Worm (Caenorhabditis elegans) whole organism, L4 larva: ENCODE data around the gene T24C2.5.

Source experiments
- F10B5.3 ChIP-seq: sonication (generic microtip); optimal IDR thresholded peaks from 2 replicates; lab custom pipeline; 2016; ENCODE audit warnings: mild to moderate bottlenecking, missing genetic modification characterization, missing compliant biosample characterization
- F26F4.8 ChIP-seq: fragments of 200-800 bp; sonication (Bioruptor generic); conservative IDR thresholded peaks from 2 replicates; pipeline ENCODE4 v1.3.6; 2022; ENCODE audit warnings: missing genetic modification characterization, missing compliant biosample characterization
- F44E2.7 ChIP-seq: fragments of 200-800 bp; sonication (Bioruptor generic); IDR thresholded peaks from 2 replicates; pipeline ENCODE4 v2.1.2; 2022; ENCODE audit warnings: missing genetic modification characterization, missing compliant biosample characterization
- F49E8.2 ChIP-seq: sonication (generic microtip); optimal IDR thresholded peaks from 2 replicates; lab custom pipeline; 2016; ENCODE audit warnings: missing compliant biosample characterization, mild to moderate bottlenecking, missing genetic modification characterization, borderline replicate concordance
- Y75B8A.6 ChIP-seq: fragments of 200-800 bp; sonication (Bioruptor generic); IDR thresholded peaks from 2 replicates; pipeline ENCODE4 v1.3.6; 2022; ENCODE audit warnings: missing genetic modification reagents, missing genetic modification characterization, missing compliant biosample characterization
- ZK546.5 ChIP-seq, 2 experiments: sonication (generic microtip); optimal IDR thresholded peaks; 2 replicates each; lab custom pipeline; 2017; ENCODE audit warnings: missing biosample characterization in 2 of 2, missing genetic modification characterization in 2 of 2
- ama-1 ChIP-seq: fragments of 150-350 bp; optimal IDR thresholded peaks from 2 replicates; lab custom pipeline; 2014; ENCODE audit warnings: inconsistent platforms, mixed read lengths
- attf-4 ChIP-seq: sonication (generic microtip); optimal IDR thresholded peaks from 3 replicates; lab custom pipeline; 2017; ENCODE audit warnings: missing biosample characterization, missing genetic modification characterization
- ceh-20 ChIP-seq: fragments of 200-800 bp; sonication (Bioruptor generic); IDR thresholded peaks from 2 replicates; pipeline ENCODE4 v1.3.6; 2022; ENCODE audit warnings: missing genetic modification reagents, missing genetic modification characterization, missing compliant biosample characterization
- ceh-62 ChIP-seq: sonication (generic microtip); optimal IDR thresholded peaks from 2 replicates; lab custom pipeline; 2017; ENCODE audit warnings: missing biosample characterization, missing genetic modification characterization
- cey-2 ChIP-seq: sonication (generic microtip); optimal IDR thresholded peaks from 3 replicates; lab custom pipeline; 2017; ENCODE audit warnings: missing genetic modification characterization, mild to moderate bottlenecking, missing compliant biosample characterization, antibody characterized with exemption, borderline replicate concordance; ENCODE audit not compliant: insufficient read depth
- ctbp-1 ChIP-seq: fragments of 200-800 bp; sonication (Bioruptor generic); IDR thresholded peaks from 2 replicates; pipeline ENCODE4 v1.3.6; 2022; ENCODE audit warnings: missing genetic modification reagents, missing genetic modification characterization, missing compliant biosample characterization
- daf-16 ChIP-seq, 3 experiments: sonication (generic microtip); optimal IDR thresholded peaks; 2 replicates each; lab custom pipeline; 2016 to 2017; ENCODE audit warnings: missing genetic modification characterization in 3 of 3, missing genetic modification reagents in 3 of 3, mild to moderate bottlenecking in 2 of 3, missing compliant biosample characterization in 2 of 3, missing biosample characterization in 1 of 3, moderate library complexity in 1 of 3
- dmd-6 ChIP-seq: fragments of 200-800 bp; sonication (Bioruptor generic); IDR thresholded peaks from 2 replicates; pipeline ENCODE4 v1.3.6; 2022; ENCODE audit warnings: missing genetic modification reagents, missing genetic modification characterization, missing compliant biosample characterization
- dmd-8 ChIP-seq: fragments of 200-800 bp; sonication (Bioruptor generic); IDR thresholded peaks from 2 replicates; pipeline ENCODE4 v1.3.6; 2022; ENCODE audit warnings: missing genetic modification characterization, missing compliant biosample characterization
- duxl-1 ChIP-seq: sonication (generic microtip); optimal IDR thresholded peaks from 2 replicates; lab custom pipeline; 2016; ENCODE audit warnings: mild to moderate bottlenecking, missing genetic modification characterization, moderate library complexity, missing compliant biosample characterization; ENCODE audit not compliant: poor library complexity
- dve-1 ChIP-seq: sonication (generic microtip); optimal IDR thresholded peaks from 2 replicates; lab custom pipeline; 2017; ENCODE audit warnings: antibody characterized with exemption, mild to moderate bottlenecking, missing genetic modification characterization, missing compliant biosample characterization; ENCODE audit not compliant: insufficient read depth
- egl-43 ChIP-seq: fragments of 200-800 bp; sonication (Bioruptor generic); IDR thresholded peaks from 2 replicates; pipeline ENCODE4 v1.3.6; 2022; ENCODE audit warnings: missing genetic modification reagents, missing genetic modification characterization, missing compliant biosample characterization
- fkh-10 ChIP-seq: fragments of 150-350 bp; optimal IDR thresholded peaks from 2 replicates; lab custom pipeline; 2014; ENCODE audit warnings: missing biosample characterization, missing genetic modification reagents, missing genetic modification characterization
- hif-1 ChIP-seq, 2 experiments: sonication (generic microtip); optimal IDR thresholded peaks; 2 replicates each; lab custom pipeline; 2016 to 2017; ENCODE audit warnings: missing compliant biosample characterization in 2 of 2, missing genetic modification characterization in 2 of 2, missing genetic modification reagents in 2 of 2, missing genotype in 2 of 2, mild to moderate bottlenecking in 1 of 2
- hlh-11 ChIP-seq: fragments of 200-800 bp; sonication (Bioruptor generic); optimal IDR thresholded peaks from 2 replicates; lab custom pipeline; 2018; ENCODE audit warnings: mild to moderate bottlenecking, missing genetic modification characterization, missing compliant biosample characterization
- hlh-30 ChIP-seq: sonication (generic microtip); optimal IDR thresholded peaks from 2 replicates; lab custom pipeline; 2017; ENCODE audit warnings: antibody characterized with exemption, mild to moderate bottlenecking, missing genetic modification characterization, missing compliant biosample characterization; ENCODE audit not compliant: insufficient read depth
- lin-1 ChIP-seq: fragments of 200-800 bp; sonication (Bioruptor generic); IDR thresholded peaks from 2 replicates; pipeline ENCODE4 v1.3.6; 2022; ENCODE audit warnings: missing genetic modification reagents, missing genetic modification characterization, missing compliant biosample characterization
- mdl-1 ChIP-seq, 2 experiments: fragments of 150-350 bp in 1 of 2; sonication (generic microtip) in 1 of 2; optimal IDR thresholded peaks; 2 replicates each; lab custom pipeline; 2014 to 2017; ENCODE audit warnings: missing biosample characterization in 2 of 2, missing genetic modification characterization in 2 of 2
- mxl-2 ChIP-seq: fragments of 200-800 bp; sonication (Bioruptor generic); conservative IDR thresholded peaks from 2 replicates; pipeline ENCODE4 v1.3.6; 2022; ENCODE audit warnings: missing genetic modification reagents, missing genetic modification characterization, missing compliant biosample characterization
- mxl-3 ChIP-seq: fragments of 200-800 bp; sonication (Bioruptor generic); optimal IDR thresholded peaks from 2 replicates; lab custom pipeline; 2018; ENCODE audit warnings: mild to moderate bottlenecking, missing genetic modification characterization, missing compliant biosample characterization
- nhr-102 ChIP-seq: sonication (generic microtip); optimal IDR thresholded peaks from 2 replicates; lab custom pipeline; 2016; ENCODE audit warnings: mild to moderate bottlenecking, missing genetic modification characterization, moderate library complexity, missing compliant biosample characterization
- nhr-111 ChIP-seq: fragments of 200-800 bp; sonication (Bioruptor generic); optimal IDR thresholded peaks from 2 replicates; lab custom pipeline; 2018; ENCODE audit warnings: mild to moderate bottlenecking, missing genetic modification characterization, missing compliant biosample characterization
- nhr-25 ChIP-seq: sonication (generic microtip); optimal IDR thresholded peaks from 2 replicates; lab custom pipeline; 2017; ENCODE audit warnings: missing genetic modification characterization, mild to moderate bottlenecking, missing compliant biosample characterization, antibody characterized with exemption, moderate library complexity, borderline replicate concordance; ENCODE audit not compliant: insufficient read depth
- nhr-28 ChIP-seq: fragments of 150-350 bp; optimal IDR thresholded peaks from 2 replicates; lab custom pipeline; 2014; ENCODE audit warnings: missing biosample characterization, missing genetic modification characterization
- nhr-41 ChIP-seq: fragments of 200-800 bp; sonication (Bioruptor generic); IDR thresholded peaks from 2 replicates; pipeline ENCODE4 v1.3.6; 2022; ENCODE audit warnings: missing genetic modification reagents, missing genetic modification characterization, missing compliant biosample characterization
- nhr-48 ChIP-seq: sonication (generic microtip); optimal IDR thresholded peaks from 2 replicates; lab custom pipeline; 2016; ENCODE audit warnings: mild to moderate bottlenecking, missing genetic modification characterization, missing compliant biosample characterization
- nhr-6 ChIP-seq: fragments of 150-350 bp; optimal IDR thresholded peaks from 2 replicates; lab custom pipeline; 2014; ENCODE audit warnings: missing biosample characterization, missing genetic modification characterization
- nhr-76 ChIP-seq: fragments of 150-350 bp; optimal IDR thresholded peaks from 2 replicates; lab custom pipeline; 2014; ENCODE audit warnings: missing biosample characterization, missing genetic modification characterization
- nhr-77 ChIP-seq: fragments of 150-350 bp; optimal IDR thresholded peaks from 2 replicates; lab custom pipeline; 2014; ENCODE audit warnings: missing biosample characterization, missing genetic modification characterization
- pha-4 ChIP-seq, 2 experiments: fragments of 150-350 bp in 1 of 2; fragments of 200-800 bp in 1 of 2; sonication (Bioruptor generic) in 1 of 2; IDR thresholded peaks in 1 of 2; optimal IDR thresholded peaks in 1 of 2; 2 replicates each; pipeline versions ENCODE4 v1.3.6 to Lab custom; 2014 to 2022; ENCODE audit warnings: missing genetic modification characterization in 2 of 2, missing genetic modification reagents in 2 of 2, missing biosample characterization in 1 of 2, missing compliant biosample characterization in 1 of 2
- php-3 ChIP-seq: fragments of 200-800 bp; sonication (Bioruptor generic); IDR thresholded peaks from 2 replicates; pipeline ENCODE4 v1.3.6; 2022; ENCODE audit warnings: missing genetic modification reagents, missing genetic modification characterization, missing compliant biosample characterization
- pqm-1 ChIP-seq: sonication (generic microtip); optimal IDR thresholded peaks from 2 replicates; lab custom pipeline; 2017; ENCODE audit warnings: missing biosample characterization, missing genetic modification characterization
- skn-1 ChIP-seq: fragments of 150-350 bp; optimal IDR thresholded peaks from 2 replicates; lab custom pipeline; 2014; ENCODE audit warnings: missing biosample characterization, missing genetic modification characterization
- tra-1 ChIP-seq: fragments of 200-800 bp; sonication (Bioruptor generic); IDR thresholded peaks from 2 replicates; pipeline ENCODE4 v1.3.6; 2022; ENCODE audit warnings: missing genetic modification reagents, missing genetic modification characterization, missing compliant biosample characterization
- zfp-2 ChIP-seq: sonication (generic microtip); optimal IDR thresholded peaks from 2 replicates; lab custom pipeline; 2016; ENCODE audit warnings: mild to moderate bottlenecking, missing genetic modification characterization, missing compliant biosample characterization
- ztf-7 ChIP-seq: fragments of 150-350 bp; optimal IDR thresholded peaks from 2 replicates; lab custom pipeline; 2014; ENCODE audit warnings: missing biosample characterization, missing genetic modification characterization

T24C2.5 gene

DNA sequence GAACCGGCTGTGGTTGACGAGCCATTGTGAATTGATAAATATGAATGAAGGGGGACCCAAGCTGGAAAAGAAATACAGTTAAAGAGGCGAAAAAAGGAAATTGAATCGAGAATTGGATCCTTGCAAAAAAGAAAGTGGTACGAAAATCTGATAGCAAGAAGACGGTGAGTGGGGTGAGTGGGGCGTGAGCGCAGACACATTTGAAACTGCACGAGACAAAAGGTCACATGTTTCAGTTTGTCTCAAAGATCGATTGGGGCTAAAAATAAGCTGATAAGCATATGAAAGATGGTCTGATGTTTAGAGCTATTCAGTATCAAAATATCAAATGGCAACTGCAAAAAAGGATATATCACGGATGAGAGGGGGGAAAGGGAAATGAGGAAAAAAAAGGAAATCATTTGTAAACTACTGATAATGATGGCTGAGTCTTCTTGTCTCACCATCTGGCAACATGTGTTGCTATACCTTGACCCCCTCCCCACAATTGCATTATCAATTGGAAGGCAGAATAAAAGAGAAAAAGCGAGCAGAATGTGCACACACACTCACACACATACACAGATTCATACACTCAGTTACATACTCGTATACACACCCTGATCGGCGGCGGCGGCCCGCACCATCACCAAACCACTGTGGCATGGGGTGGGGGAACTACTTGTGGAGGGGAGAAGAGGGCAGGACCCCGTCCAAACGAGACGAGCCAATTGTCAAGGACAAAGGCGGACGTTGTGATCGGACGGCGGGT lies 30.2 kb upstream of the T24C2.5 start, which contains the start of gene M163.1 (continued):
- TF ChIP-seq ctbp-1 = no peak
- no peak for TF ChIP-seq Y75B8A.6

DNA sequence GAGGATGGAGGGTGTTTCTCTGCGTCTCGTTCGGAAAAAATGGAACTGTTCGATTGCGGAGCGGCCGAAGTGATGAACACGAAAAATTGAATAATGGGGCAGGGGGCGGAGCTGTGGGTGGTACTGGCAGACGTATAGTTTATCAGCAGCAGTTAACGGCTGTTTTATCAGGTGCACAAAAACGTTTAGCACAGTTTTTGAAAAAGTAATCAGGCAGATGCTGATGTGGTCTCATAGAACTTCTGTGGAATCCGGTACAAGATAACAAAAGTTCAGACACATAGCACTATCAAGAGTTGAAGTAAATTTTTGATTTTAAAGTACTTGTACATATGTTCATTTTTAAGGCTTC lies 29.7 kb upstream of the T24C2.5 start:
- TF ChIP-seq zfp-2 (tag; lab: Kevin White, UChicago) = no peak
- no peak for TF ChIP-seq skn-1
- TF ChIP-seq ama-1 (lab: Kevin White, UChicago) = no peak
- peak; percentile 72 for TF ChIP-seq pqm-1
- TF ChIP-seq F49E8.2 (tag; lab: Kevin White, UChicago) = no peak
- no peak for TF ChIP-seq daf-16 (GFP tag; optimal IDR thresholded peaks at IDR 0.05; lab: Kevin White, UChicago)
- peak; percentile 36 for TF ChIP-seq daf-16 (tag; optimal IDR thresholded peaks at IDR 0.05; lab: Kevin White, UChicago)
- no peak for TF ChIP-seq nhr-48 (tag; lab: Kevin White, UChicago)
- TF ChIP-seq php-3 (GFP tag; lab: Robert Waterston, UW) = peak; percentile 41; the same call in 1 of the 2 replicates
- no peak for TF ChIP-seq fkh-10 (GFP tag; lab: Kevin White, UChicago)
- TF ChIP-seq nhr-111 = no peak
- TF ChIP-seq ceh-20 = no peak
- peak; percentile 41 for TF ChIP-seq hlh-11 (tag; lab: Kevin White, UChicago)
- TF ChIP-seq mxl-3 (GFP tag; lab: Kevin White, UChicago) = peak; percentile 47
- 0 out of 2 replicates have a peak, but pooled peaks have one; percentile 20 for TF ChIP-seq lin-1
- TF ChIP-seq tra-1 = 0 out of 2 replicates have a peak, but pooled peaks have one; percentile 12
- 0 out of 2 replicates have a peak, but pooled peaks have one; percentile 22 for TF ChIP-seq dmd-8 (GFP tag; lab: Robert Waterston, UW)
- TF ChIP-seq ZK546.5 (tag; optimal IDR thresholded peaks at IDR 0.05; lab: Kevin White, UChicago) = no peak
- TF ChIP-seq F26F4.8 = no peak
- TF ChIP-seq nhr-25 (tag; lab: Kevin White, UChicago) = no peak
- TF ChIP-seq dmd-6 (GFP tag; lab: Robert Waterston, UW) = peak; percentile 35
- TF ChIP-seq hif-1 (tag; optimal IDR thresholded peaks at IDR 0.05; lab: Kevin White, UChicago) = no peak
- no peak for TF ChIP-seq duxl-1 (tag; lab: Kevin White, UChicago)
- no peak for TF ChIP-seq nhr-6 (tag; lab: Kevin White, UChicago)
- TF ChIP-seq dve-1 (tag; lab: Kevin White, UChicago) = peak; percentile 54
- peak; percentile 7 for TF ChIP-seq F10B5.3 (tag; lab: Kevin White, UChicago)
- TF ChIP-seq nhr-28 = peak; percentile 83
- 0 out of 2 replicates have a peak, but pooled peaks have one; percentile 0 for TF ChIP-seq F44E2.7 (GFP tag; lab: Robert Waterston, UW)
- no peak for TF ChIP-seq nhr-76 (tag; lab: Kevin White, UChicago)
- no peak for TF ChIP-seq pha-4 (GFP tag; IDR thresholded peaks at IDR 0.05; lab: Robert Waterston, UW)
- no peak for TF ChIP-seq pha-4 (tag; optimal IDR thresholded peaks at IDR 0.05; lab: Kevin White, UChicago)
- TF ChIP-seq mdl-1 (tag; optimal IDR thresholded peaks at IDR 0.05; lab: Kevin White, UChicago) = no peak

DNA sequence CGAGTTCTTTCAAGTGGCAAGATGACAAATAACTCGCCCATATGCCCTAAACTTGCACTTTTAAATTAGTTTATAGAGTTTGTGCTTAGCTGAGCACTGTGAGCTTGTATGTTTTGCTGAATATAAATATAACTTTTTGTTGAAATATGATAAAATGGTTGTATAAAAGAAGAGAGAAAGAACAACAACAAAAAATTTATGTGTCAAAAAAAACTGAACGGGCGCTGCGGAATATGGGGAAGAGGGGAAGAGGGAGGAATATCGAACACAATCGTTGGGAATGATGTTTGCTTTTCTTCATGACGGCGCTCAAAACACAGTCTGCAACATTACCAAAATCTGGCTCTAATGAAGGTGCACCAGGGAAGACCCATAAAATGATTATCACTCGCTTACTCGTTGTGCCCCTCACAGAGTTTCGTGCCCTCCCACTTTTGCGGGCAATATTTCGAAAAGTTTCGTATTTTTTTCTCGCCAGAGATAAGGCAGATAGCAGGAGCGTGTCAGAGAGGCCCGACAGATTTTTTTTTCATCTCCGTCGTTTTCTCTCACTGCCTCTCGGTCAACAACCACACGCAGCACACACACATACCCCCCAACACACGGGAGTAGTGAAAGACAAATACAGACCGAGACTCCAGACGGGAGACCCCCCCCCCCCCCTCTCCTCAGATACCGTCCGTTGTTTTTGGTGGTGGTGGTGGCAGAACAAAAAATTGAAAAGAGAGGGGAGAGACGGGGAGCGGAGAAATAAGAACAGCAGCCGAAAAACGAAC lies 28.5 kb upstream of the T24C2.5 start:
- no peak for TF ChIP-seq attf-4 (tag; lab: Kevin White, UChicago)
- peak; percentile 63; the same call in 1 of the 2 replicates for TF ChIP-seq nhr-41 (GFP tag; lab: Robert Waterston, UW)
- peak; percentile 60 for TF ChIP-seq nhr-48 (tag; lab: Kevin White, UChicago)
- peak; percentile 83 for TF ChIP-seq tra-1
- TF ChIP-seq hlh-30 (tag; lab: Kevin White, UChicago) = peak; percentile 78
- peak in 1 of 2 experiments; percentile 72 for TF ChIP-seq hif-1 (tag; optimal IDR thresholded peaks at IDR 0.05; lab: Kevin White, UChicago)
- TF ChIP-seq cey-2 = peak; percentile 31
- TF ChIP-seq ceh-62 (tag; lab: Kevin White, UChicago) = no peak
- no peak for TF ChIP-seq daf-16 (GFP tag; optimal IDR thresholded peaks at IDR 0.05; lab: Kevin White, UChicago)
- TF ChIP-seq daf-16 (tag; optimal IDR thresholded peaks at IDR 0.05; lab: Kevin White, UChicago) = peak; percentile 82
- TF ChIP-seq mdl-1 (tag; optimal IDR thresholded peaks at IDR 0.05; lab: Kevin White, UChicago) = peak; percentile 33 to 81
- peak; percentile 90 for TF ChIP-seq mxl-3 (GFP tag; lab: Kevin White, UChicago)
- peak; percentile 52 for TF ChIP-seq nhr-102
- TF ChIP-seq nhr-77 (tag; lab: Kevin White, UChicago) = peak; percentile 78
- peak; percentile 51; the same call in 1 of the 2 replicates for TF ChIP-seq egl-43 (GFP tag; lab: Robert Waterston, UW)
- peak; percentile 65 for TF ChIP-seq lin-1
- TF ChIP-seq mxl-2 (GFP tag; lab: Robert Waterston, UW) = 0 out of 2 replicates have a peak, but pooled peaks have one; percentile 23
- no peak for TF ChIP-seq ztf-7 (tag; lab: Kevin White, UChicago)
